Worm (Caenorhabditis elegans) whole organism, young adult: ENCODE results near the gene plc-2.

Experiments
- B0019.2 ChIP-seq: fragments of 200-800 bp; sonication (Bioruptor generic); conservative IDR thresholded peaks from 2 replicates; pipeline ENCODE4 v1.3.6; 2022; ENCODE audit warnings: missing genetic modification reagents, missing genetic modification characterization, missing compliant biosample characterization
- B0336.3 ChIP-seq: fragments of 200-800 bp; sonication (Bioruptor generic); IDR thresholded peaks from 2 replicates; pipeline ENCODE4 v1.3.6; 2022; ENCODE audit warnings: missing genetic modification characterization, missing compliant biosample characterization
- F57A8.1 ChIP-seq: fragments of 200-800 bp; sonication (Bioruptor generic); optimal IDR thresholded peaks from 2 replicates; lab custom pipeline; 2018; ENCODE audit warnings: mild to moderate bottlenecking, missing genetic modification characterization, moderate library complexity, missing compliant biosample characterization
- F57C9.4 ChIP-seq: sonication (generic microtip); optimal IDR thresholded peaks from 2 replicates; lab custom pipeline; 2017; ENCODE audit warnings: mild to moderate bottlenecking, missing genetic modification characterization, missing compliant biosample characterization
- Y53G8AR.9 ChIP-seq: fragments of 200-800 bp; sonication (Bioruptor generic); conservative IDR thresholded peaks from 2 replicates; pipeline ENCODE4 v1.3.6; 2022; ENCODE audit warnings: missing genetic modification reagents, missing genetic modification characterization, missing compliant biosample characterization
- athp-1 ChIP-seq: sonication (generic microtip); optimal IDR thresholded peaks from 2 replicates; lab custom pipeline; 2017; ENCODE audit warnings: mild to moderate bottlenecking, missing genetic modification characterization, missing compliant biosample characterization
- attf-6 ChIP-seq: fragments of 200-800 bp; sonication (Bioruptor generic); IDR thresholded peaks from 2 replicates; pipeline ENCODE4 v1.3.6; 2022; ENCODE audit warnings: missing genetic modification reagents, missing genetic modification characterization, missing compliant biosample characterization
- bed-1 ChIP-seq: fragments of 200-800 bp; sonication (Bioruptor generic); IDR thresholded peaks from 2 replicates; pipeline ENCODE4 v1.3.6; 2022; ENCODE audit warnings: missing genetic modification reagents, missing genetic modification characterization, missing compliant biosample characterization
- cebp-1 ChIP-seq, 2 experiments: fragments of 200-800 bp in 1 of 2; sonication (Bioruptor generic) in 1 of 2; sonication (generic microtip) in 1 of 2; IDR thresholded peaks in 1 of 2; optimal IDR thresholded peaks in 1 of 2; 2 replicates each; pipeline versions ENCODE4 v1.3.6 to Lab custom; 2017 to 2022; ENCODE audit warnings: missing compliant biosample characterization in 2 of 2, missing genetic modification characterization in 2 of 2, mild to moderate bottlenecking in 1 of 2, missing genetic modification reagents in 1 of 2, moderate library complexity in 1 of 2
- ceh-79 ChIP-seq: sonication (generic microtip); optimal IDR thresholded peaks from 2 replicates; lab custom pipeline; 2017; ENCODE audit warnings: mild to moderate bottlenecking, missing genetic modification characterization, missing compliant biosample characterization
- dpff-1 ChIP-seq: sonication (generic microtip); optimal IDR thresholded peaks from 2 replicates; lab custom pipeline; 2017; ENCODE audit warnings: mild to moderate bottlenecking, missing genetic modification characterization, missing compliant biosample characterization
- dpl-1 ChIP-seq: fragments of 150-350 bp; optimal IDR thresholded peaks from 2 replicates; lab custom pipeline; 2014; ENCODE audit warnings: missing biosample characterization, missing genetic modification reagents, missing genetic modification characterization
- egrh-3 ChIP-seq: fragments of 200-800 bp; sonication (Bioruptor generic); IDR thresholded peaks from 2 replicates; pipeline ENCODE4 v1.3.6; 2022; ENCODE audit warnings: missing genetic modification reagents, missing genetic modification characterization, missing compliant biosample characterization
- ekl-4 ChIP-seq: fragments of 200-800 bp; sonication (Bioruptor generic); IDR thresholded peaks from 2 replicates; pipeline ENCODE4 v1.3.6; 2022; ENCODE audit warnings: missing genetic modification reagents, missing genetic modification characterization, missing compliant biosample characterization
- fkh-3 ChIP-seq: sonication (generic microtip); optimal IDR thresholded peaks from 2 replicates; lab custom pipeline; 2016; ENCODE audit warnings: mild to moderate bottlenecking, missing genetic modification characterization, missing compliant biosample characterization
- gei-17 ChIP-seq: fragments of 200-800 bp; sonication (Bioruptor generic); optimal IDR thresholded peaks from 2 replicates; lab custom pipeline; 2018; ENCODE audit warnings: mild to moderate bottlenecking, missing genetic modification characterization, missing compliant biosample characterization
- hlh-12 ChIP-seq: sonication (generic microtip); optimal IDR thresholded peaks from 2 replicates; lab custom pipeline; 2016; ENCODE audit warnings: missing genetic modification characterization, missing compliant biosample characterization
- hsf-1 ChIP-seq: fragments of 200-800 bp; sonication (Bioruptor generic); IDR thresholded peaks from 2 replicates; pipeline ENCODE4 v1.3.6; 2022; ENCODE audit warnings: missing genetic modification reagents, missing genetic modification characterization, missing compliant biosample characterization
- lin-54 ChIP-seq: fragments of 200-800 bp; sonication (Bioruptor generic); optimal IDR thresholded peaks from 2 replicates; lab custom pipeline; 2018; ENCODE audit warnings: mild to moderate bottlenecking, missing genetic modification characterization, missing compliant biosample characterization
- lir-1 ChIP-seq: fragments of 200-800 bp; sonication (Bioruptor generic); conservative IDR thresholded peaks from 2 replicates; pipeline ENCODE4 v1.3.6; 2022; ENCODE audit warnings: missing genetic modification reagents, missing genetic modification characterization, missing compliant biosample characterization
- lsy-27 ChIP-seq: sonication (generic microtip); optimal IDR thresholded peaks from 2 replicates; lab custom pipeline; 2017; ENCODE audit warnings: missing genetic modification characterization, mild to moderate bottlenecking, missing compliant biosample characterization, antibody characterized with exemption, missing genotype, borderline replicate concordance; ENCODE audit not compliant: insufficient read depth
- nfya-1 ChIP-seq: sonication (generic microtip); optimal IDR thresholded peaks from 2 replicates; lab custom pipeline; 2017; ENCODE audit warnings: antibody characterized with exemption, missing compliant biosample characterization, missing genetic modification characterization, borderline replicate concordance; ENCODE audit not compliant: insufficient read depth
- rec-8 ChIP-seq, 2 experiments: sonication (generic microtip); optimal IDR thresholded peaks; 2 replicates each; lab custom pipeline; 2016; ENCODE audit warnings: mild to moderate bottlenecking in 2 of 2, missing genetic modification characterization in 2 of 2, missing genetic modification reagents in 2 of 2, missing genotype in 2 of 2, missing biosample characterization in 1 of 2, missing compliant biosample characterization in 1 of 2, moderate library complexity in 1 of 2
- snpc-3.4 ChIP-seq: sonication (generic microtip); optimal IDR thresholded peaks from 2 replicates; lab custom pipeline; 2017; ENCODE audit warnings: missing genetic modification characterization, mild to moderate bottlenecking, missing compliant biosample characterization, antibody characterized with exemption, moderate library complexity, missing genotype, missing genetic modification reagents
- tlf-1 ChIP-seq: fragments of 200-800 bp; sonication (Bioruptor generic); optimal IDR thresholded peaks from 2 replicates; lab custom pipeline; 2018; ENCODE audit warnings: mild to moderate bottlenecking, missing genetic modification characterization, missing compliant biosample characterization
- unc-130 ChIP-seq: sonication (generic microtip); optimal IDR thresholded peaks from 2 replicates; lab custom pipeline; 2016; ENCODE audit warnings: missing genetic modification reagents, missing genetic modification characterization, missing compliant biosample characterization
- xnd-1 ChIP-seq: sonication (generic microtip); optimal IDR thresholded peaks from 2 replicates; lab custom pipeline; 2016; ENCODE audit warnings: missing genotype, missing genetic modification reagents, missing genetic modification characterization, missing compliant biosample characterization
- ztf-18 ChIP-seq: sonication (generic microtip); optimal IDR thresholded peaks from 2 replicates; lab custom pipeline; 2016; ENCODE audit warnings: missing genotype, mild to moderate bottlenecking, missing genetic modification characterization, missing compliant biosample characterization
- ztf-25 ChIP-seq: fragments of 200-800 bp; sonication (Bioruptor generic); IDR thresholded peaks from 2 replicates; pipeline ENCODE4 v1.3.6; 2022; ENCODE audit warnings: missing genetic modification reagents, missing genetic modification characterization, missing compliant biosample characterization
- ztf-26 ChIP-seq: sonication (generic microtip); optimal IDR thresholded peaks from 2 replicates; lab custom pipeline; 2017; ENCODE audit warnings: missing genetic modification characterization, missing compliant biosample characterization
- ztf-3 ChIP-seq: fragments of 200-800 bp; sonication (Bioruptor generic); optimal IDR thresholded peaks from 2 replicates; lab custom pipeline; 2018; ENCODE audit warnings: mild to moderate bottlenecking, missing genetic modification characterization, missing compliant biosample characterization

The plc-2 gene

ce11 chrV:15241259-15241658 is 48.9 kb downstream of the plc-2 start, which contains the start of gene chil-12:
TSS of gene chil-12 (plus strand) at chrV:15241559.
- no peak for TF ChIP-seq athp-1 (tag; lab: Kevin White, UChicago)
- no peak for TF ChIP-seq ztf-26 (tag; lab: Kevin White, UChicago)
- TF ChIP-seq F57A8.1 (GFP tag; lab: Kevin White, UChicago) = no peak
- no peak for TF ChIP-seq bed-1 (GFP tag; lab: Robert Waterston, UW)
- no peak for TF ChIP-seq unc-130 (GFP tag; lab: Kevin White, UChicago)
- TF ChIP-seq B0336.3 (GFP tag; lab: Robert Waterston, UW) = no peak
- no peak for TF ChIP-seq ztf-18
- TF ChIP-seq dpff-1 (tag; lab: Kevin White, UChicago) = no peak
- no peak for TF ChIP-seq ztf-25 (GFP tag; lab: Robert Waterston, UW)
- no peak for TF ChIP-seq lsy-27 (tag; lab: Kevin White, UChicago)
- TF ChIP-seq xnd-1 (tag; lab: Kevin White, UChicago) = no peak
- no peak for TF ChIP-seq dpl-1
- TF ChIP-seq egrh-3 (GFP tag; lab: Robert Waterston, UW) = no peak
- TF ChIP-seq rec-8 (tag; optimal IDR thresholded peaks at IDR 0.05; lab: Kevin White, UChicago) = no peak

ce11 chrV:15244456-15244855 is 52.1 kb downstream of the plc-2 start, which contains the start of gene kin-30:
TSS of gene kin-30 (plus strand) at chrV:15244756.
- TF ChIP-seq snpc-3.4 (tag; lab: Kevin White, UChicago) = no peak
- TF ChIP-seq lin-54 (GFP tag; lab: Kevin White, UChicago) = no peak
- TF ChIP-seq hsf-1 (GFP tag; lab: Robert Waterston, UW) = no peak
- no peak for TF ChIP-seq F57C9.4 (tag; lab: Kevin White, UChicago)
- TF ChIP-seq ekl-4 = no peak
- no peak for TF ChIP-seq Y53G8AR.9 (GFP tag; lab: Robert Waterston, UW)
- TF ChIP-seq B0019.2 (GFP tag; lab: Robert Waterston, UW) = no peak
- no peak for TF ChIP-seq lir-1 (GFP tag; lab: Robert Waterston, UW)
- no peak for TF ChIP-seq nfya-1 (tag; lab: Kevin White, UChicago)
- TF ChIP-seq hlh-12 (tag; lab: Kevin White, UChicago) = no peak
- no peak for TF ChIP-seq unc-130 (GFP tag; lab: Kevin White, UChicago)
- TF ChIP-seq tlf-1 (GFP tag; lab: Kevin White, UChicago) = no peak
- no peak for TF ChIP-seq ztf-3
- no peak for TF ChIP-seq gei-17
- no peak for TF ChIP-seq attf-6
- TF ChIP-seq ceh-79 (tag; lab: Kevin White, UChicago) = no peak
- no peak for TF ChIP-seq cebp-1 (GFP tag; IDR thresholded peaks at IDR 0.05; lab: Robert Waterston, UW)
- no peak for TF ChIP-seq cebp-1 (tag; optimal IDR thresholded peaks at IDR 0.05; lab: Kevin White, UChicago)
- no peak for TF ChIP-seq fkh-3 (tag; lab: Kevin White, UChicago)
